Worm (Caenorhabditis elegans) whole organism, L4/young adult: ENCODE results near the gene cpx-2.

Experiments
- W03F9.2 ChIP-seq: fragments of 150-350 bp; optimal IDR thresholded peaks from 2 replicates; lab custom pipeline; 2014; ENCODE audit warnings: missing biosample characterization, missing genetic modification characterization
- him-1 ChIP-seq: sonication (generic microtip); optimal IDR thresholded peaks from 2 replicates; lab custom pipeline; 2016; ENCODE audit warnings: missing genotype, missing genetic modification reagents, missing genetic modification characterization, missing compliant biosample characterization

DNA sequence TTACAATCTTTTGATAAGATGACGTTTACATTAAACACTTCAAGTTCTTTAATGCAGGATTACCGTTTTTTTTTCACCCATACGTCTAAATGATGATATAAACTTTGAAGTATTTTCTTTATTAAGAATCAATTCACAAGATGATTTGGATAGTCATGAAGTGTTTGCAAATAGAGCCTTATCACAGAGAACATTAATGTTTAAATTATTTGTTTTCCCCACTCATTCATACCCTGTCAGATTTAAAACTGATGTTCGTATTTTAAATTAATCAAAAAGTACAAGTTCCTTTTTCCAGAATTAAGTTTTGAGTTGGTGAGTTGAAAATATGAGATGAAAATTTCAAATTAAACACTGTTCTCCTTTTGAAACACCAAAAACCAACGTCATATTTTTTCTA, 19.6 kb upstream of the cpx-2 start, which contains the start of gene R03G8.3:
- TF ChIP-seq him-1 (tag; lab: Kevin White, UChicago) (no peak), W03F9.2 (tag; lab: Kevin White, UChicago) (no peak)
